Worm (Caenorhabditis elegans) whole organism, midembryonic: ENCODE measurements around the gene ssq-2.

Experiments used
- T22C8.4 ChIP-seq: fragments of 200-800 bp; sonication (Bioruptor generic); IDR thresholded peaks from 2 replicates; pipeline ENCODE4 v1.3.6; 2022; ENCODE audit warnings: missing genetic modification characterization, missing compliant biosample characterization
- cog-1 ChIP-seq: sonication (generic microtip); optimal IDR thresholded peaks from 2 replicates; lab custom pipeline; 2016; ENCODE audit warnings: missing genetic modification characterization, missing compliant biosample characterization
- flt-1 ChIP-seq: fragments of 200-800 bp; sonication (Bioruptor generic); IDR thresholded peaks from 2 replicates; pipeline ENCODE4 v1.3.6; 2022; ENCODE audit warnings: missing genetic modification characterization, missing compliant biosample characterization
- klf-2 ChIP-seq: fragments of 200-800 bp; sonication (Bioruptor generic); conservative IDR thresholded peaks from 2 replicates; pipeline ENCODE4 v1.3.6; 2022; ENCODE audit warnings: missing genetic modification reagents, missing genetic modification characterization, missing compliant biosample characterization
- med-1 ChIP-seq: sonication (generic microtip); optimal IDR thresholded peaks from 2 replicates; lab custom pipeline; 2017; ENCODE audit warnings: missing genetic modification characterization, mild to moderate bottlenecking, missing compliant biosample characterization, antibody characterized with exemption, missing genetic modification reagents; ENCODE audit not compliant: insufficient read depth
- ref-1 ChIP-seq: fragments of 200-800 bp; sonication (Bioruptor generic); conservative IDR thresholded peaks from 2 replicates; pipeline ENCODE4 v1.3.6; 2022; ENCODE audit warnings: missing genetic modification reagents, missing genetic modification characterization, missing compliant biosample characterization
- tab-1 ChIP-seq: fragments of 200-800 bp; sonication (Bioruptor generic); IDR thresholded peaks from 2 replicates; pipeline ENCODE4 v1.3.6; 2022; ENCODE audit warnings: missing genetic modification characterization, missing compliant biosample characterization
- ztf-23 ChIP-seq: fragments of 200-800 bp; sonication (Bioruptor generic); IDR thresholded peaks from 2 replicates; pipeline ENCODE4 v1.3.6; 2022; ENCODE audit warnings: missing genetic modification reagents, missing genetic modification characterization, missing compliant biosample characterization
- ztf-29 ChIP-seq: fragments of 200-800 bp; sonication (Bioruptor generic); IDR thresholded peaks from 2 replicates; pipeline ENCODE4 v1.3.6; 2022; ENCODE audit warnings: missing genetic modification reagents, missing genetic modification characterization, missing compliant biosample characterization

ce11 chrIV:4995842-4996241 is at the start of gene ssq-2:
- TF ChIP-seq tab-1 (no peak), ztf-29 (GFP tag; lab: Robert Waterston, UW) (no peak), ref-1 (no peak), flt-1 (GFP tag; lab: Robert Waterston, UW) (no peak), cog-1 (no peak), ztf-23 (GFP tag; lab: Robert Waterston, UW) (no peak), T22C8.4 (GFP tag; lab: Robert Waterston, UW) (no peak), med-1 (GFP tag; lab: Kevin White, UChicago) (no peak), klf-2 (GFP tag; lab: Robert Waterston, UW) (no peak)
